Worm (Caenorhabditis elegans) whole organism, young adult: ENCODE data around the gene tbb-1.

Experiments
- B0019.2 ChIP-seq: fragments of 200-800 bp; sonication (Bioruptor generic); conservative IDR thresholded peaks from 2 replicates; pipeline ENCODE4 v1.3.6; 2022; ENCODE audit warnings: missing genetic modification reagents, missing genetic modification characterization, missing compliant biosample characterization
- F10E7.11 ChIP-seq: sonication (generic microtip); optimal IDR thresholded peaks from 2 replicates; lab custom pipeline; 2017; ENCODE audit warnings: mild to moderate bottlenecking, missing genetic modification characterization, moderate library complexity, missing compliant biosample characterization
- F22D6.2 ChIP-seq: sonication (generic microtip); optimal IDR thresholded peaks from 2 replicates; lab custom pipeline; 2016; ENCODE audit warnings: mild to moderate bottlenecking, missing genetic modification characterization, missing compliant biosample characterization
- F39B2.1 ChIP-seq: fragments of 200-800 bp; sonication (Bioruptor generic); IDR thresholded peaks from 2 replicates; pipeline ENCODE4 v1.3.6; 2022; ENCODE audit warnings: missing genetic modification reagents, missing genetic modification characterization, missing compliant biosample characterization
- F52B5.7 ChIP-seq: sonication (generic microtip); optimal IDR thresholded peaks from 2 replicates; lab custom pipeline; 2016; ENCODE audit warnings: mild to moderate bottlenecking, missing genetic modification characterization, missing compliant biosample characterization
- F57A8.1 ChIP-seq: fragments of 200-800 bp; sonication (Bioruptor generic); optimal IDR thresholded peaks from 2 replicates; lab custom pipeline; 2018; ENCODE audit warnings: mild to moderate bottlenecking, missing genetic modification characterization, moderate library complexity, missing compliant biosample characterization
- K11D2.4 ChIP-seq: fragments of 200-800 bp; sonication (Bioruptor generic); IDR thresholded peaks from 2 replicates; pipeline ENCODE4 v1.3.6; 2022; ENCODE audit warnings: missing genetic modification reagents, missing genetic modification characterization, missing compliant biosample characterization
- T07F8.4 ChIP-seq: sonication (generic microtip); optimal IDR thresholded peaks from 2 replicates; lab custom pipeline; 2016; ENCODE audit warnings: mild to moderate bottlenecking, missing genetic modification characterization, moderate library complexity, missing compliant biosample characterization
- Y53G8AR.9 ChIP-seq: fragments of 200-800 bp; sonication (Bioruptor generic); conservative IDR thresholded peaks from 2 replicates; pipeline ENCODE4 v1.3.6; 2022; ENCODE audit warnings: missing genetic modification reagents, missing genetic modification characterization, missing compliant biosample characterization
- Y95B8A.8 ChIP-seq: fragments of 200-800 bp; sonication (Bioruptor generic); IDR thresholded peaks from 2 replicates; pipeline ENCODE4 v1.3.6; 2022; ENCODE audit warnings: missing genetic modification reagents, missing genetic modification characterization, missing compliant biosample characterization
- ama-1 ChIP-seq, 3 experiments: fragments of 150-350 bp in 1 of 3; sonication (generic microtip) in 2 of 3; optimal IDR thresholded peaks; 2 replicates each; lab custom pipeline; 2014 to 2018; ENCODE audit warnings: missing biosample characterization in 2 of 3, missing genetic modification characterization in 2 of 3, missing genetic modification reagents in 2 of 3
- atf-7 ChIP-seq: sonication (generic microtip); optimal IDR thresholded peaks from 2 replicates; lab custom pipeline; 2017; ENCODE audit warnings: mild to moderate bottlenecking, missing genetic modification characterization, missing compliant biosample characterization
- attf-3 ChIP-seq: fragments of 200-800 bp; sonication (Bioruptor generic); conservative IDR thresholded peaks from 2 replicates; pipeline ENCODE4 v1.3.6; 2022; ENCODE audit warnings: missing genetic modification reagents, missing genetic modification characterization, missing compliant biosample characterization
- attf-5 ChIP-seq: fragments of 200-800 bp; sonication (Bioruptor generic); optimal IDR thresholded peaks from 2 replicates; lab custom pipeline; 2018; ENCODE audit warnings: mild to moderate bottlenecking, missing genetic modification characterization, missing compliant biosample characterization
- bed-1 ChIP-seq: fragments of 200-800 bp; sonication (Bioruptor generic); IDR thresholded peaks from 2 replicates; pipeline ENCODE4 v1.3.6; 2022; ENCODE audit warnings: missing genetic modification reagents, missing genetic modification characterization, missing compliant biosample characterization
- ceh-100 ChIP-seq: fragments of 200-800 bp; sonication (Bioruptor generic); IDR thresholded peaks from 2 replicates; pipeline ENCODE4 v1.3.6; 2022; ENCODE audit warnings: missing genetic modification reagents, missing genetic modification characterization, missing compliant biosample characterization
- ceh-40 ChIP-seq: fragments of 200-800 bp; sonication (Bioruptor generic); IDR thresholded peaks from 2 replicates; pipeline ENCODE4 v1.3.6; 2022; ENCODE audit warnings: missing genetic modification characterization, missing compliant biosample characterization
- dox-1 ChIP-seq: fragments of 200-800 bp; sonication (Bioruptor generic); IDR thresholded peaks from 2 replicates; pipeline ENCODE4 v1.3.6; 2022; ENCODE audit warnings: missing genetic modification reagents, missing genetic modification characterization, missing compliant biosample characterization
- dpff-1 ChIP-seq: sonication (generic microtip); optimal IDR thresholded peaks from 2 replicates; lab custom pipeline; 2017; ENCODE audit warnings: mild to moderate bottlenecking, missing genetic modification characterization, missing compliant biosample characterization
- egrh-3 ChIP-seq: fragments of 200-800 bp; sonication (Bioruptor generic); IDR thresholded peaks from 2 replicates; pipeline ENCODE4 v1.3.6; 2022; ENCODE audit warnings: missing genetic modification reagents, missing genetic modification characterization, missing compliant biosample characterization
- gei-17 ChIP-seq: fragments of 200-800 bp; sonication (Bioruptor generic); optimal IDR thresholded peaks from 2 replicates; lab custom pipeline; 2018; ENCODE audit warnings: mild to moderate bottlenecking, missing genetic modification characterization, missing compliant biosample characterization
- him-1 ChIP-seq: sonication (generic microtip); optimal IDR thresholded peaks from 2 replicates; lab custom pipeline; 2016; ENCODE audit warnings: missing genotype, missing genetic modification reagents, missing genetic modification characterization, missing compliant biosample characterization
- hmg-1.2 ChIP-seq: fragments of 200-800 bp; sonication (Bioruptor generic); IDR thresholded peaks from 2 replicates; pipeline ENCODE4 v1.3.6; 2022; ENCODE audit warnings: missing genetic modification reagents, missing genetic modification characterization, missing compliant biosample characterization
- hsf-1 ChIP-seq: fragments of 200-800 bp; sonication (Bioruptor generic); IDR thresholded peaks from 2 replicates; pipeline ENCODE4 v1.3.6; 2022; ENCODE audit warnings: missing genetic modification reagents, missing genetic modification characterization, missing compliant biosample characterization
- lin-40 ChIP-seq: sonication (generic microtip); optimal IDR thresholded peaks from 2 replicates; lab custom pipeline; 2016; ENCODE audit warnings: missing genetic modification characterization, mild to moderate bottlenecking, missing compliant biosample characterization, missing genotype, missing genetic modification reagents
- lsl-1 ChIP-seq: fragments of 200-800 bp; sonication (Bioruptor generic); optimal IDR thresholded peaks from 2 replicates; lab custom pipeline; 2018; ENCODE audit warnings: mild to moderate bottlenecking, missing genetic modification characterization, moderate library complexity, missing compliant biosample characterization
- madf-3 ChIP-seq: fragments of 200-800 bp; sonication (Bioruptor generic); IDR thresholded peaks from 2 replicates; pipeline ENCODE4 v1.3.6; 2022; ENCODE audit warnings: missing genetic modification reagents, missing genetic modification characterization, missing compliant biosample characterization
- mel-28 ChIP-seq: sonication (generic microtip); optimal IDR thresholded peaks from 2 replicates; lab custom pipeline; 2016; ENCODE audit warnings: borderline replicate concordance, mild to moderate bottlenecking, missing genetic modification characterization, missing compliant biosample characterization
- nfya-1 ChIP-seq: sonication (generic microtip); optimal IDR thresholded peaks from 2 replicates; lab custom pipeline; 2017; ENCODE audit warnings: antibody characterized with exemption, missing compliant biosample characterization, missing genetic modification characterization, borderline replicate concordance; ENCODE audit not compliant: insufficient read depth
- nhr-27 ChIP-seq: fragments of 200-800 bp; sonication (Bioruptor generic); optimal IDR thresholded peaks from 2 replicates; lab custom pipeline; 2018; ENCODE audit warnings: mild to moderate bottlenecking, missing genetic modification characterization, moderate library complexity, missing compliant biosample characterization
- nhr-90 ChIP-seq: sonication (generic microtip); optimal IDR thresholded peaks from 2 replicates; lab custom pipeline; 2016; ENCODE audit warnings: missing genotype, mild to moderate bottlenecking, missing genetic modification characterization, missing compliant biosample characterization
- pbrm-1 ChIP-seq: fragments of 200-800 bp; sonication (Bioruptor generic); IDR thresholded peaks from 2 replicates; pipeline ENCODE4 v1.3.6; 2022; ENCODE audit warnings: missing genetic modification reagents, missing genetic modification characterization, missing compliant biosample characterization
- rcor-1 ChIP-seq: fragments of 200-800 bp; sonication (Bioruptor generic); IDR thresholded peaks from 2 replicates; pipeline ENCODE4 v1.3.6; 2022; ENCODE audit warnings: missing genetic modification reagents, missing genetic modification characterization, missing compliant biosample characterization
- sdz-38 ChIP-seq: sonication (generic microtip); optimal IDR thresholded peaks from 2 replicates; lab custom pipeline; 2016; ENCODE audit warnings: missing genotype, missing genetic modification characterization, missing compliant biosample characterization
- snpc-3.4 ChIP-seq: sonication (generic microtip); optimal IDR thresholded peaks from 2 replicates; lab custom pipeline; 2017; ENCODE audit warnings: missing genetic modification characterization, mild to moderate bottlenecking, missing compliant biosample characterization, antibody characterized with exemption, moderate library complexity, missing genotype, missing genetic modification reagents
- snpc-4 ChIP-seq, 5 experiments: fragments of 150-350 bp in 1 of 5; sonication (generic microtip) in 4 of 5; optimal IDR thresholded peaks; 2 replicates each; lab custom pipeline; 2014 to 2018; ENCODE audit warnings: missing genetic modification characterization in 5 of 5, missing biosample characterization in 3 of 5, antibody characterized with exemption in 2 of 5, mild to moderate bottlenecking in 2 of 5, missing compliant biosample characterization in 2 of 5, missing genotype in 2 of 5, moderate library complexity in 2 of 5, missing genetic modification reagents in 1 of 5
- somi-1 ChIP-seq: fragments of 200-800 bp; sonication (Bioruptor generic); optimal IDR thresholded peaks from 2 replicates; lab custom pipeline; 2018; ENCODE audit warnings: mild to moderate bottlenecking, missing genetic modification characterization, missing compliant biosample characterization
- sptf-2 ChIP-seq: fragments of 200-800 bp; sonication (Bioruptor generic); optimal IDR thresholded peaks from 2 replicates; lab custom pipeline; 2018; ENCODE audit warnings: mild to moderate bottlenecking, missing genetic modification characterization, missing compliant biosample characterization
- tlf-1 ChIP-seq: fragments of 200-800 bp; sonication (Bioruptor generic); optimal IDR thresholded peaks from 2 replicates; lab custom pipeline; 2018; ENCODE audit warnings: mild to moderate bottlenecking, missing genetic modification characterization, missing compliant biosample characterization
- unc-62 ChIP-seq: fragments of 150-350 bp; optimal IDR thresholded peaks from 2 replicates; lab custom pipeline; 2014; ENCODE audit warnings: missing biosample characterization, missing genetic modification reagents, missing genetic modification characterization
- xnd-1 ChIP-seq: sonication (generic microtip); optimal IDR thresholded peaks from 2 replicates; lab custom pipeline; 2016; ENCODE audit warnings: missing genotype, missing genetic modification reagents, missing genetic modification characterization, missing compliant biosample characterization
- ztf-22 ChIP-seq: fragments of 200-800 bp; sonication (Bioruptor generic); optimal IDR thresholded peaks from 2 replicates; lab custom pipeline; 2018; ENCODE audit warnings: mild to moderate bottlenecking, missing genetic modification characterization, moderate library complexity, missing compliant biosample characterization
- ztf-25 ChIP-seq: fragments of 200-800 bp; sonication (Bioruptor generic); IDR thresholded peaks from 2 replicates; pipeline ENCODE4 v1.3.6; 2022; ENCODE audit warnings: missing genetic modification reagents, missing genetic modification characterization, missing compliant biosample characterization
- ztf-26 ChIP-seq: sonication (generic microtip); optimal IDR thresholded peaks from 2 replicates; lab custom pipeline; 2017; ENCODE audit warnings: missing genetic modification characterization, missing compliant biosample characterization
- ztf-6 ChIP-seq: fragments of 200-800 bp; sonication (Bioruptor generic); IDR thresholded peaks from 2 replicates; pipeline ENCODE4 v1.3.6; 2022; ENCODE audit warnings: missing genetic modification reagents, missing genetic modification characterization, missing compliant biosample characterization

Gene tbb-1

ce11 chrIII:10747620-10748479 lies 5.6 kb upstream of the tbb-1 start, which contains the start of the genes ran-1 and dkc-1 (continued):
- TF ChIP-seq lsl-1 (peak; percentile 80), F52B5.7 (tag; lab: Kevin White, UChicago) (no peak), F57A8.1 (no peak), Y95B8A.8 (GFP tag; lab: Robert Waterston, UW) (peak; percentile 84; the same call in 1 of the 2 replicates), hmg-1.2 (GFP tag; lab: Robert Waterston, UW) (peak; percentile 95), F22D6.2 (tag; lab: Kevin White, UChicago) (no peak), ceh-100 (GFP tag; lab: Robert Waterston, UW) (peak; percentile 53), tlf-1 (GFP tag; lab: Kevin White, UChicago) (peak; percentile 92), pbrm-1 (GFP tag; lab: Robert Waterston, UW) (peak; percentile 80), nhr-90 (no peak), lin-40 (tag; lab: Kevin White, UChicago) (peak; percentile 51), F39B2.1 (GFP tag; lab: Robert Waterston, UW) (no peak), ztf-25 (GFP tag; lab: Robert Waterston, UW) (no peak), ztf-6 (no peak), somi-1 (GFP tag; lab: Kevin White, UChicago) (no peak), mel-28 (no peak), T07F8.4 (tag; lab: Kevin White, UChicago) (no peak), xnd-1 (tag; lab: Kevin White, UChicago) (peak; percentile 89), snpc-4 (GFP tag; optimal IDR thresholded peaks at IDR 0.05; lab: Kevin White, UChicago) (peak; percentile 35), snpc-4 (tag; optimal IDR thresholded peaks at IDR 0.05; lab: Kevin White, UChicago) (peak; percentile 31 to 52 (median 38)), ztf-22 (GFP tag; lab: Kevin White, UChicago) (no peak), dox-1 (GFP tag; lab: Robert Waterston, UW) (peak; percentile 94), atf-7 (no peak), dpff-1 (tag; lab: Kevin White, UChicago) (no peak), ceh-40 (GFP tag; lab: Robert Waterston, UW) (no peak), sdz-38 (tag; lab: Kevin White, UChicago) (no peak), bed-1 (GFP tag; lab: Robert Waterston, UW) (no peak), F10E7.11 (no peak), Y53G8AR.9 (peak; percentile 84), him-1 (tag; lab: Kevin White, UChicago) (no peak), ztf-26 (peak; percentile 38), ama-1 (optimal IDR thresholded peaks at IDR 0.05; lab: Kevin White, UChicago) (no peak), ama-1 (GFP tag; optimal IDR thresholded peaks at IDR 0.05; lab: Kevin White, UChicago) (no peak), rcor-1 (GFP tag; lab: Robert Waterston, UW) (peak; percentile 81), attf-3 (GFP tag; lab: Robert Waterston, UW) (0 out of 2 replicates have a peak, but pooled peaks have one; percentile 44)

DNA sequence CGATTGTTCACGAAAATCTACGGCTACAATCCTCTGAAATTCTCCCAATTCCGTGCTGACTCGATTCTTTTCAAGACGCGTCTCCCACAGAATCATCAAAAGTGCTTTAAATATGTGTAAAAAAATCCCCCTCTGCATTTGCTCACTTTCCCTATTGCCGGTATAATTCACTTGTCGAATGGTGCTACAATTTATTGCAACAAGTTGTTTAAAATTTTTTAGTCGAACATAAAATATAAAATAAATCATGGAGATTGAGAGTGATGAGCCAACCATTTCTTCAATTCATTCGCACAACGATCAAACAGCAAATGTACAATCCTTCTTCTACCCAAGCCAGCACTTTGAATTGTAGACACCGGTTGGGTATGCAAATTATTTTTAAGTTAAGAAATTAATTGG lies 4.2 kb upstream of the tbb-1 start:
- TF ChIP-seq unc-62 (no peak), attf-5 (GFP tag; lab: Kevin White, UChicago) (peak; percentile 53), ztf-25 (GFP tag; lab: Robert Waterston, UW) (peak; percentile 11; the same call in 1 of the 2 replicates), nhr-27 (tag; lab: Kevin White, UChicago) (no peak), lin-40 (tag; lab: Kevin White, UChicago) (no peak), gei-17 (no peak), hsf-1 (peak; percentile 81), Y53G8AR.9 (peak; percentile 94), F57A8.1 (peak; percentile 63), nfya-1 (tag; lab: Kevin White, UChicago) (no peak), tlf-1 (GFP tag; lab: Kevin White, UChicago) (peak; percentile 90), egrh-3 (0 out of 2 replicates have a peak, but pooled peaks have one; percentile 7), madf-3 (GFP tag; lab: Robert Waterston, UW) (peak; percentile 84), sptf-2 (GFP tag; lab: Kevin White, UChicago) (no peak), F10E7.11 (peak; percentile 77), snpc-3.4 (peak; percentile 91), K11D2.4 (GFP tag; lab: Robert Waterston, UW) (no peak), B0019.2 (GFP tag; lab: Robert Waterston, UW) (peak; percentile 51; the same call in 1 of the 2 replicates), dpff-1 (tag; lab: Kevin White, UChicago) (peak; percentile 18), mel-28 (no peak)
